In genomic region chrIV:6878912-6879554, ce11 we compare ENCODE assay signal across 7 worm cellular contexts.
TF ChIP-seq lines count a peak whose summit lies in the region.

No protein-coding gene starts in this region.

TF ChIP-seq in whole organism, L1 larva, 84 proteins besides CTCF, POLR2A, EP300 and RAD21 (continues in another document):
- TF ChIP-seq pqm-1 (tag; optimal IDR thresholded peaks at IDR 0.05; lab: Kevin White, UChicago): no peak
- TF ChIP-seq ceh-90 (tag; optimal IDR thresholded peaks at IDR 0.05; lab: Kevin White, UChicago): no peak
- TF ChIP-seq ceh-82 (tag; optimal IDR thresholded peaks at IDR 0.05; lab: Kevin White, UChicago): peak; percentile 55 to 74 (median 56)
- no peak for TF ChIP-seq ceh-63 (GFP tag; optimal IDR thresholded peaks at IDR 0.05; lab: Kevin White, UChicago)
- TF ChIP-seq ztf-4 (tag; optimal IDR thresholded peaks at IDR 0.05; lab: Kevin White, UChicago): no peak
- TF ChIP-seq nhr-71 (tag; optimal IDR thresholded peaks at IDR 0.05; lab: Kevin White, UChicago): peak; percentile 91
- peak; percentile 82 for TF ChIP-seq unc-130 (tag; optimal IDR thresholded peaks at IDR 0.05; lab: Kevin White, UChicago)
- peak; percentile 97 for TF ChIP-seq lin-14 (GFP tag; optimal IDR thresholded peaks at IDR 0.05; lab: Kevin White, UChicago)
- TF ChIP-seq nhr-85 (tag; lab: Kevin White, UChicago): no peak
- TF ChIP-seq nhr-84 (tag; optimal IDR thresholded peaks at IDR 0.05; lab: Kevin White, UChicago): no peak
- no peak for TF ChIP-seq aha-1 (tag; optimal IDR thresholded peaks at IDR 0.05; lab: Kevin White, UChicago)
- no peak for TF ChIP-seq nhr-90 (tag; optimal IDR thresholded peaks at IDR 0.05; lab: Kevin White, UChicago; ENCODE audit: poor library complexity)
- no peak for TF ChIP-seq C04F5.9 (tag; optimal IDR thresholded peaks at IDR 0.05; lab: Kevin White, UChicago)
- TF ChIP-seq ets-5 (GFP tag; IDR thresholded peaks at IDR 0.05; lab: Robert Waterston, UW): no peak

TF ChIP-seq in whole organism, L2 larva, 48 proteins besides CTCF, POLR2A, EP300 and RAD21 (continues in another document):
- TF ChIP-seq nhr-10 (tag; optimal IDR thresholded peaks at IDR 0.05; lab: Kevin White, UChicago) (no peak), nhr-237 (tag; optimal IDR thresholded peaks at IDR 0.05; lab: Kevin White, UChicago) (no peak), Y55F3AM.14 (GFP tag; optimal IDR thresholded peaks at IDR 0.05; lab: Kevin White, UChicago) (no peak), nhr-129 (tag; optimal IDR thresholded peaks at IDR 0.05; lab: Kevin White, UChicago) (peak; percentile 80), R02D3.7 (tag; optimal IDR thresholded peaks at IDR 0.05; lab: Kevin White, UChicago) (no peak), aly-2 (tag; optimal IDR thresholded peaks at IDR 0.05; lab: Kevin White, UChicago) (no peak), nhr-23 (tag; optimal IDR thresholded peaks at IDR 0.05; lab: Kevin White, UChicago) (no peak), unc-55 (GFP tag; optimal IDR thresholded peaks at IDR 0.05; lab: Kevin White, UChicago) (peak; percentile 83), elt-1 (tag; optimal IDR thresholded peaks at IDR 0.05; lab: Kevin White, UChicago) (no peak), ceh-16 (tag; optimal IDR thresholded peaks at IDR 0.05; lab: Kevin White, UChicago) (no peak), mab-5 (tag; optimal IDR thresholded peaks at IDR 0.05; lab: Kevin White, UChicago) (no peak), ztf-4 (tag; optimal IDR thresholded peaks at IDR 0.05; lab: Kevin White, UChicago) (no peak), mbf-1 (tag; optimal IDR thresholded peaks at IDR 0.05; lab: Kevin White, UChicago) (no peak), blmp-1 (tag; optimal IDR thresholded peaks at IDR 0.05; lab: Kevin White, UChicago; ENCODE audit: insufficient read depth) (no peak)

TF ChIP-seq in whole organism, L3 larva, 47 proteins besides CTCF, POLR2A, EP300 and RAD21 (continues in another document):
- TF ChIP-seq lin-15B (tag; optimal IDR thresholded peaks at IDR 0.05; lab: Kevin White, UChicago) (peak; percentile 9), mdl-1 (tag; optimal IDR thresholded peaks at IDR 0.05; lab: Kevin White, UChicago) (no peak), nfya-1 (tag; optimal IDR thresholded peaks at IDR 0.05; lab: Kevin White, UChicago; ENCODE audit: insufficient read depth) (peak; percentile 82), elt-2 (tag; optimal IDR thresholded peaks at IDR 0.05; lab: Kevin White, UChicago) (peak; percentile 6), pqm-1 (tag; optimal IDR thresholded peaks at IDR 0.05; lab: Kevin White, UChicago) (peak; percentile 38), mml-1 (tag; optimal IDR thresholded peaks at IDR 0.05; lab: Kevin White, UChicago) (peak; percentile 99), skn-1 (tag; optimal IDR thresholded peaks at IDR 0.05; lab: Kevin White, UChicago) (peak; percentile 10), lin-39 (tag; optimal IDR thresholded peaks at IDR 0.05; lab: Kevin White, UChicago) (peak; percentile 33), egl-27 (tag; optimal IDR thresholded peaks at IDR 0.05; lab: Kevin White, UChicago) (peak; percentile 13), pha-4 (tag; optimal IDR thresholded peaks at IDR 0.05; lab: Kevin White, UChicago) (peak; percentile 87), nhr-11 (tag; optimal IDR thresholded peaks at IDR 0.05; lab: Kevin White, UChicago) (peak; percentile 62), fkh-10 (GFP tag; optimal IDR thresholded peaks at IDR 0.05; lab: Kevin White, UChicago) (peak; percentile 72), fkh-2 (tag; optimal IDR thresholded peaks at IDR 0.05; lab: Kevin White, UChicago) (peak; percentile 15)

TF ChIP-seq in whole organism, L4 larva, 104 proteins besides CTCF, POLR2A, EP300 and RAD21 (continues in another document):
- TF ChIP-seq ceh-20 (GFP tag; IDR thresholded peaks at IDR 0.05; lab: Robert Waterston, UW) (0 out of 2 replicates have a peak, but pooled peaks have one; percentile 7), rbr-2 (tag; optimal IDR thresholded peaks at IDR 0.05; lab: Kevin White, UChicago) (peak; percentile 31), arid-1 (GFP tag; conservative IDR thresholded peaks at IDR 0.05; lab: Robert Waterston, UW) (no peak), nhr-41 (GFP tag; IDR thresholded peaks at IDR 0.05; lab: Robert Waterston, UW) (no peak), hlh-11 (tag; optimal IDR thresholded peaks at IDR 0.05; lab: Kevin White, UChicago) (peak; percentile 79), F10B5.3 (tag; optimal IDR thresholded peaks at IDR 0.05; lab: Kevin White, UChicago) (no peak), ces-1 (GFP tag; optimal IDR thresholded peaks at IDR 0.05; lab: Kevin White, UChicago) (no peak), mxl-3 (GFP tag; optimal IDR thresholded peaks at IDR 0.05; lab: Kevin White, UChicago) (no peak), hlh-30 (tag; optimal IDR thresholded peaks at IDR 0.05; lab: Kevin White, UChicago; ENCODE audit: insufficient read depth) (peak; percentile 72), spr-3 (GFP tag; optimal IDR thresholded peaks at IDR 0.05; lab: Kevin White, UChicago) (no peak), nhr-6 (tag; optimal IDR thresholded peaks at IDR 0.05; lab: Kevin White, UChicago) (no peak), lin-39 (tag; optimal IDR thresholded peaks at IDR 0.05; lab: Kevin White, UChicago) (no peak), pqm-1 (tag; optimal IDR thresholded peaks at IDR 0.05; lab: Kevin White, UChicago) (no peak), dmd-9 (GFP tag; IDR thresholded peaks at IDR 0.05; lab: Robert Waterston, UW) (no peak)

TF ChIP-seq in whole organism, late embryonic, 69 proteins besides CTCF, POLR2A, EP300 and RAD21:
- TF ChIP-seq dmd-4 (tag; optimal IDR thresholded peaks at IDR 0.05; lab: Kevin White, UChicago; ENCODE audit: borderline replicate concordance) (no peak), nhr-232 (tag; optimal IDR thresholded peaks at IDR 0.05; lab: Kevin White, UChicago) (no peak), ceh-18 (tag; optimal IDR thresholded peaks at IDR 0.05; lab: Kevin White, UChicago) (peak; percentile 64), sox-4 (tag; optimal IDR thresholded peaks at IDR 0.05; lab: Kevin White, UChicago) (no peak)
TF ChIP-seq in whole organism, late embryonic: peak in this region for 1.

TF ChIP-seq in whole organism, mixed stage, embryonic, 35 proteins besides CTCF, POLR2A, EP300 and RAD21:
- TF ChIP-seq ceh-43 (GFP tag; optimal IDR thresholded peaks at IDR 0.05; lab: Kevin White, UChicago): no peak
- TF ChIP-seq nhr-2 (tag; optimal IDR thresholded peaks at IDR 0.05; lab: Kevin White, UChicago): no peak
- peak; percentile 23 for TF ChIP-seq cnd-1 (tag; optimal IDR thresholded peaks at IDR 0.05; lab: Kevin White, UChicago)

TF ChIP-seq in whole organism, young adult, 124 proteins besides CTCF, POLR2A, EP300 and RAD21:
- TF ChIP-seq somi-1 (GFP tag; optimal IDR thresholded peaks at IDR 0.05; lab: Kevin White, UChicago): peak; percentile 72
- TF ChIP-seq lin-40 (tag; optimal IDR thresholded peaks at IDR 0.05; lab: Kevin White, UChicago): peak; percentile 52
- peak; percentile 31 for TF ChIP-seq lin-54 (GFP tag; optimal IDR thresholded peaks at IDR 0.05; lab: Kevin White, UChicago)
- TF ChIP-seq C06A6.2 (GFP tag; conservative IDR thresholded peaks at IDR 0.05; lab: Robert Waterston, UW): peak; percentile 40; the same call in 1 of the 2 replicates
- TF ChIP-seq K11D2.4 (GFP tag; IDR thresholded peaks at IDR 0.05; lab: Robert Waterston, UW): peak; percentile 59; the same call in 1 of the 2 replicates
- TF ChIP-seq snpc-4 (GFP tag; optimal IDR thresholded peaks at IDR 0.05; lab: Kevin White, UChicago): no peak
- peak in 1 of 4 experiments; percentile 31 for TF ChIP-seq snpc-4 (tag; optimal IDR thresholded peaks at IDR 0.05; lab: Kevin White, UChicago)
- peak; percentile 18 for TF ChIP-seq ZK185.1 (tag; optimal IDR thresholded peaks at IDR 0.05; lab: Kevin White, UChicago; ENCODE audit: poor library complexity, severe bottlenecking)
- peak in 1 of 3 experiments; percentile 47 for TF ChIP-seq lin-35 (GFP tag; optimal IDR thresholded peaks at IDR 0.05; lab: Kevin White, UChicago)
- TF ChIP-seq ceh-27 (GFP tag; optimal IDR thresholded peaks at IDR 0.05; lab: Kevin White, UChicago): peak; percentile 53
- peak; percentile 8 for TF ChIP-seq chd-7 (tag; optimal IDR thresholded peaks at IDR 0.05; lab: Kevin White, UChicago)
- TF ChIP-seq K12H6.12 (tag; optimal IDR thresholded peaks at IDR 0.05; lab: Kevin White, UChicago): peak; percentile 71
- TF ChIP-seq lir-1 (GFP tag; conservative IDR thresholded peaks at IDR 0.05; lab: Robert Waterston, UW): no peak
- no peak for TF ChIP-seq ztf-3 (GFP tag; optimal IDR thresholded peaks at IDR 0.05; lab: Kevin White, UChicago)
- no peak for TF ChIP-seq F49E8.2 (tag; optimal IDR thresholded peaks at IDR 0.05; lab: Kevin White, UChicago; ENCODE audit: insufficient read depth)
- no peak for TF ChIP-seq unc-130 (GFP tag; optimal IDR thresholded peaks at IDR 0.05; lab: Kevin White, UChicago)
- TF ChIP-seq attf-5 (GFP tag; optimal IDR thresholded peaks at IDR 0.05; lab: Kevin White, UChicago): no peak
